Worm (Caenorhabditis elegans) whole organism, midembryonic: ENCODE measurements around the gene srz-18.

Experiments used
- T22C8.4 ChIP-seq: fragments of 200-800 bp; sonication (Bioruptor generic); IDR thresholded peaks from 2 replicates; pipeline ENCODE4 v1.3.6; 2022; ENCODE audit warnings: missing genetic modification characterization, missing compliant biosample characterization
- cog-1 ChIP-seq: sonication (generic microtip); optimal IDR thresholded peaks from 2 replicates; lab custom pipeline; 2016; ENCODE audit warnings: missing genetic modification characterization, missing compliant biosample characterization
- flt-1 ChIP-seq: fragments of 200-800 bp; sonication (Bioruptor generic); IDR thresholded peaks from 2 replicates; pipeline ENCODE4 v1.3.6; 2022; ENCODE audit warnings: missing genetic modification characterization, missing compliant biosample characterization
- klf-2 ChIP-seq: fragments of 200-800 bp; sonication (Bioruptor generic); conservative IDR thresholded peaks from 2 replicates; pipeline ENCODE4 v1.3.6; 2022; ENCODE audit warnings: missing genetic modification reagents, missing genetic modification characterization, missing compliant biosample characterization
- med-1 ChIP-seq: sonication (generic microtip); optimal IDR thresholded peaks from 2 replicates; lab custom pipeline; 2017; ENCODE audit warnings: missing genetic modification characterization, mild to moderate bottlenecking, missing compliant biosample characterization, antibody characterized with exemption, missing genetic modification reagents; ENCODE audit not compliant: insufficient read depth
- ref-1 ChIP-seq: fragments of 200-800 bp; sonication (Bioruptor generic); conservative IDR thresholded peaks from 2 replicates; pipeline ENCODE4 v1.3.6; 2022; ENCODE audit warnings: missing genetic modification reagents, missing genetic modification characterization, missing compliant biosample characterization
- tab-1 ChIP-seq: fragments of 200-800 bp; sonication (Bioruptor generic); IDR thresholded peaks from 2 replicates; pipeline ENCODE4 v1.3.6; 2022; ENCODE audit warnings: missing genetic modification characterization, missing compliant biosample characterization
- ztf-23 ChIP-seq: fragments of 200-800 bp; sonication (Bioruptor generic); IDR thresholded peaks from 2 replicates; pipeline ENCODE4 v1.3.6; 2022; ENCODE audit warnings: missing genetic modification reagents, missing genetic modification characterization, missing compliant biosample characterization
- ztf-29 ChIP-seq: fragments of 200-800 bp; sonication (Bioruptor generic); IDR thresholded peaks from 2 replicates; pipeline ENCODE4 v1.3.6; 2022; ENCODE audit warnings: missing genetic modification reagents, missing genetic modification characterization, missing compliant biosample characterization

The srz-18 gene

ce11 chrV:20626043-20626761 lies at the start of gene srz-18, which contains the start of gene F46B3.9:
Gene srz-18 (plus strand): TSS chrV:20626711.
Gene F46B3.9 (minus strand): TSS chrV:20626143.
- TF ChIP-seq ztf-29 (GFP tag; lab: Robert Waterston, UW) = no peak
- no peak for TF ChIP-seq tab-1 (GFP tag; lab: Robert Waterston, UW)
- TF ChIP-seq ref-1 (GFP tag; lab: Robert Waterston, UW) = no peak
- no peak for TF ChIP-seq klf-2 (GFP tag; lab: Robert Waterston, UW)
- no peak for TF ChIP-seq cog-1 (tag; lab: Kevin White, UChicago)
- TF ChIP-seq flt-1 (GFP tag; lab: Robert Waterston, UW) = no peak
- TF ChIP-seq ztf-23 (GFP tag; lab: Robert Waterston, UW) = no peak
- no peak for TF ChIP-seq T22C8.4 (GFP tag; lab: Robert Waterston, UW)
- TF ChIP-seq med-1 (GFP tag; lab: Kevin White, UChicago) = no peak

DNA sequence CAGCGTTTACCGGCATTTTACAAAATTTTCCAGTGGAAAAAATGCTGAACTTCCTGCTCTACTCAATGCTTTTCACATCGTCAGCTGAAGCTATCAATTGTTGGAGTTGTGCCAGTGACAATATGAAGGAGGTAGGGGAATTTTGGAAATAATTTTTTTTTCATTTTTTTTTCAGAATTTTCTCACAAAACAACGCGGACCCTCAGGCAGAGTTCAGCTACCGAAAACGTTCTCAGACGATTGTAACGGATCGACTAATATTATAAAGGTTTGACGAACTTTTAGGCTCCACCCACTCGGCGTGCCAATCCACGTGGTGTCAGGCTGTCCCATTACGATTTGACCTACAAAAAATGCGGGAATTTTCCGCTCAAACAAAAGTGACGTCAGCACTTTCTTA lies 47.0 kb upstream of the srz-18 start, which contains the start of gene F26F2.8:
TSS of gene F26F2.8 (plus strand) at position 13 of the 400 bp plus-strand sequence.
- no peak for TF ChIP-seq cog-1 (tag; lab: Kevin White, UChicago)

- TF ChIP-seq tab-1 (GFP tag; lab: Robert Waterston, UW) (peak; percentile 69; the same call in 1 of the 2 replicates), ref-1 (GFP tag; lab: Robert Waterston, UW) (no peak), cog-1 (tag; lab: Kevin White, UChicago) (peak; percentile 81), T22C8.4 (GFP tag; lab: Robert Waterston, UW) (no peak), ztf-29 (GFP tag; lab: Robert Waterston, UW) (no peak), ztf-23 (GFP tag; lab: Robert Waterston, UW) (peak; percentile 56; the same call in 1 of the 2 replicates), flt-1 (GFP tag; lab: Robert Waterston, UW) (0 out of 2 replicates have a peak, but pooled peaks have one; percentile 50)
Measured at ce11 chrV:20580511-20581040, 45.9 kb upstream of the srz-18 start, which contains the start of gene F26F2.7. Gene F26F2.7 (plus strand): TSS chrV:20580990.

DNA sequence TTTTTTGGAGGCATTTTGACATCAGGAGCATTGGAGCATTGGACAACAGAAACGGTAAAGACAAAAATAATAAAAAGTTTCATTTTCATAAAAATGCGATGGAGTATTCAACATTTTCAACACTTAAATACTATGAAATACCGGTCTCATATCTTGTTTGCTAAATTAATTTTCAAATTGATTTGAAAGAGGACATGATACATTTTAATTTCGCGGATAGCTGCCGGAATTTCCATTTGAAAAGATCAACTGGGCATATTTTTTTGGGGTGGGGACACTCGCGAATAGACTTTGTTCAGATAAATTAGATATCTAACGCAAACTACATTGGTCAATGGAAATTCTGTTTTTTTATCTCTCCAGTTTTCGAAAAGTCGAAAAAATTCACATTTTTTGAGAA lies 31.8 kb upstream of the srz-18 start, which contains the start of gene F26F2.10:
TSS of gene F26F2.10 (minus strand) at position 101 of the 400 bp plus-strand sequence.
- TF ChIP-seq flt-1 (GFP tag; lab: Robert Waterston, UW) (no peak), ztf-23 (GFP tag; lab: Robert Waterston, UW) (no peak), med-1 (GFP tag; lab: Kevin White, UChicago) (no peak), tab-1 (GFP tag; lab: Robert Waterston, UW) (no peak), cog-1 (tag; lab: Kevin White, UChicago) (no peak), ref-1 (GFP tag; lab: Robert Waterston, UW) (no peak), ztf-29 (GFP tag; lab: Robert Waterston, UW) (no peak), T22C8.4 (GFP tag; lab: Robert Waterston, UW) (no peak), klf-2 (GFP tag; lab: Robert Waterston, UW) (no peak)

DNA sequence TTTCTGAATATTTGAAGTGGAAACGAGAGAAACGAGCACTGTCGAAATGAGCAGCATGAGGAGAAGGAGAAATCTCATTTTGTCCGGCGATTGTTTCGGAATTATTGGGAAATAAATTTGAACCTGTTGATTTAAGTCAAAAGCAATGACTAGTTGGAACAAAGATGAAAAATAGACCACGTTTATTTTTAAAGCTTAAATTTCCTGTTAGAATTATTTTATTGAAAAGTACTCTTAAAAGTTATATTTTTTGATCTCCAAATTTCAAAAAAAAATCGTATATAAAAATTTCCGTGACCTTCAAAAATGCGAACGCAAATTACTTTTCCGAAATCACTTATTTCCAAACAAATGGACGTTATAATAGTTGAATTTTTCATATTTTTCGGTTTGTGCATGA lies 30.9 kb upstream of the srz-18 start, which contains the start of gene F26F2.11:
TSS of gene F26F2.11 (minus strand) at position 101 of the 400 bp plus-strand sequence.
- TF ChIP-seq ztf-23 (GFP tag; lab: Robert Waterston, UW) = no peak
- TF ChIP-seq med-1 (GFP tag; lab: Kevin White, UChicago) = no peak
- no peak for TF ChIP-seq klf-2 (GFP tag; lab: Robert Waterston, UW)
- TF ChIP-seq tab-1 (GFP tag; lab: Robert Waterston, UW) = no peak
- TF ChIP-seq cog-1 (tag; lab: Kevin White, UChicago) = no peak
- TF ChIP-seq ref-1 (GFP tag; lab: Robert Waterston, UW) = no peak
- no peak for TF ChIP-seq ztf-29 (GFP tag; lab: Robert Waterston, UW)
- no peak for TF ChIP-seq T22C8.4 (GFP tag; lab: Robert Waterston, UW)
- TF ChIP-seq flt-1 (GFP tag; lab: Robert Waterston, UW) = no peak

ce11 chrV:20597076-20597475 lies 29.4 kb upstream of the srz-18 start, which contains the start of gene F46B3.1:
Gene F46B3.1 (minus strand): TSS chrV:20597176.
- TF ChIP-seq tab-1 (GFP tag; lab: Robert Waterston, UW) (no peak), flt-1 (GFP tag; lab: Robert Waterston, UW) (no peak), med-1 (GFP tag; lab: Kevin White, UChicago) (no peak), ztf-29 (GFP tag; lab: Robert Waterston, UW) (no peak), klf-2 (GFP tag; lab: Robert Waterston, UW) (no peak), T22C8.4 (GFP tag; lab: Robert Waterston, UW) (no peak), ztf-23 (GFP tag; lab: Robert Waterston, UW) (no peak), cog-1 (tag; lab: Kevin White, UChicago) (no peak), ref-1 (GFP tag; lab: Robert Waterston, UW) (no peak)

ce11 chrV:20599795-20600194 lies 26.7 kb upstream of the srz-18 start, which contains the start of gene col-163:
Gene col-163 (plus strand): TSS chrV:20600095.
- TF ChIP-seq klf-2 (GFP tag; lab: Robert Waterston, UW) = no peak
- no peak for TF ChIP-seq ztf-23 (GFP tag; lab: Robert Waterston, UW)
- no peak for TF ChIP-seq ztf-29 (GFP tag; lab: Robert Waterston, UW)
- no peak for TF ChIP-seq flt-1 (GFP tag; lab: Robert Waterston, UW)
- TF ChIP-seq cog-1 (tag; lab: Kevin White, UChicago) = no peak
- TF ChIP-seq med-1 (GFP tag; lab: Kevin White, UChicago) = no peak
- no peak for TF ChIP-seq tab-1 (GFP tag; lab: Robert Waterston, UW)
- TF ChIP-seq ref-1 (GFP tag; lab: Robert Waterston, UW) = no peak
- TF ChIP-seq T22C8.4 (GFP tag; lab: Robert Waterston, UW) = no peak

DNA sequence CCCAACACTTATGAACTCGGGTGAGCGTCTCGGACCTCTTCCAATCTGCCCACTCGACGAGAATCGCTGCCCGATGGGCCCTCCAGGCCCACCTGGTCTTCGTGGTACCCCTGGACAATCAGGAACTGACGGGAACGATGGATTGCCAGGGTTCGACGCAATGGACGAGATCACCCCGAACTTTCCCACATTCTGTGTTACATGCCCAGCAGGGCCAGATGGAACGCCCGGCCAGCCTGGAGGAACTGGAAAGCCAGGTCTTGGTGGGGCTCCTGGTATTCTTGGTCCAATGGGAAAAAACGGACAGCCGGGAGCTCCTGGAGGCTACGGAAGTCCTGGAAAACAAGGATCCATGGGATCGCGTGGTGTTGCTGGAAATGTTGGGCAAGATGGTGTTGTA lies 25.8 kb upstream of the srz-18 start:
- TF ChIP-seq tab-1 (GFP tag; lab: Robert Waterston, UW) = no peak
- TF ChIP-seq ref-1 (GFP tag; lab: Robert Waterston, UW) = no peak
- no peak for TF ChIP-seq klf-2 (GFP tag; lab: Robert Waterston, UW)
- TF ChIP-seq ztf-29 (GFP tag; lab: Robert Waterston, UW) = no peak
- no peak for TF ChIP-seq cog-1 (tag; lab: Kevin White, UChicago)
- TF ChIP-seq med-1 (GFP tag; lab: Kevin White, UChicago) = no peak
- TF ChIP-seq flt-1 (GFP tag; lab: Robert Waterston, UW) = no peak
- TF ChIP-seq ztf-23 (GFP tag; lab: Robert Waterston, UW) = no peak
- TF ChIP-seq T22C8.4 (GFP tag; lab: Robert Waterston, UW) = no peak
